Worm (Caenorhabditis elegans) whole organism, L4 larva: ENCODE results near the gene sedl-1.

Experiments used
- R02D3.7 ChIP-seq: fragments of 150-350 bp; sonication (generic microtip); optimal IDR thresholded peaks from 3 replicates; lab custom pipeline; 2014; ENCODE audit warnings: missing biosample characterization, missing genetic modification characterization
- Y75B8A.6 ChIP-seq: fragments of 200-800 bp; sonication (Bioruptor generic); IDR thresholded peaks from 2 replicates; pipeline ENCODE4 v1.3.6; 2022; ENCODE audit warnings: missing genetic modification reagents, missing genetic modification characterization, missing compliant biosample characterization
- ama-1 ChIP-seq: fragments of 150-350 bp; optimal IDR thresholded peaks from 2 replicates; lab custom pipeline; 2014; ENCODE audit warnings: inconsistent platforms, mixed read lengths
- fkh-10 ChIP-seq: fragments of 150-350 bp; optimal IDR thresholded peaks from 2 replicates; lab custom pipeline; 2014; ENCODE audit warnings: missing biosample characterization, missing genetic modification reagents, missing genetic modification characterization
- hlh-30 ChIP-seq: sonication (generic microtip); optimal IDR thresholded peaks from 2 replicates; lab custom pipeline; 2017; ENCODE audit warnings: antibody characterized with exemption, mild to moderate bottlenecking, missing genetic modification characterization, missing compliant biosample characterization; ENCODE audit not compliant: insufficient read depth
- lin-38 ChIP-seq: fragments of 200-800 bp; sonication (Bioruptor generic); IDR thresholded peaks from 2 replicates; pipeline ENCODE4 v1.3.6; 2022; ENCODE audit warnings: missing genetic modification reagents, missing genetic modification characterization, missing compliant biosample characterization
- lsy-2 ChIP-seq, 2 experiments: fragments of 150-350 bp in 1 of 2; sonication (generic microtip) in 1 of 2; optimal IDR thresholded peaks; 2 replicates each; lab custom pipeline; 2014 to 2017; ENCODE audit warnings: missing biosample characterization in 2 of 2, missing genetic modification characterization in 2 of 2
- madf-5 ChIP-seq, 2 experiments: fragments of 200-800 bp; sonication (Bioruptor generic); IDR thresholded peaks; 2 replicates each; pipeline ENCODE4 v1.3.6; 2022; ENCODE audit warnings: missing compliant biosample characterization in 2 of 2, missing genetic modification characterization in 2 of 2
- sdz-12 ChIP-seq: fragments of 200-800 bp; sonication (Bioruptor generic); optimal IDR thresholded peaks from 2 replicates; lab custom pipeline; 2018; ENCODE audit warnings: mild to moderate bottlenecking, missing genetic modification characterization, missing compliant biosample characterization

DNA sequence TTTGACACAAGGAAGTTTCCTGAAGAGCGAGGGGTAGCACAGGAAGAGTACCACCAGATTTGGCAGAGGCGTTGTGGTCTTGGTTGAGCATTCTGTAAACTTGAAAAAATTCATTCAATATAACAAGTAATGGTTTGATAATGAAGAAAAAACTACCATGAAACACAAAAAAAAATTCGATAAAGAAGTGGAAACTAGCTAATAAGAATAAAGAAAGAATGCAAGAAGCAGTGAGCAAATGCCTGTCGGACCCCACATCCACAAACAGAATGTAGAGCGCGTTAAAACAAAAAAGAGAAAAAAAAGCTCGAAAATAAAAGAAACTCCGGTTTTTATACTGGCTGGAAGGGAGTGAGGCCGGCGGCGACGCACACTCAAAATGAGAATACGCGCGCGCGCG is 42.5 kb downstream of the sedl-1 start, which contains the start of gene H39E20.1:
- TF ChIP-seq lin-38 (GFP tag; lab: Robert Waterston, UW) (no peak), madf-5 (GFP tag; IDR thresholded peaks at IDR 0.05; lab: Robert Waterston, UW) (no peak), Y75B8A.6 (GFP tag; lab: Robert Waterston, UW) (no peak), lsy-2 (tag; optimal IDR thresholded peaks at IDR 0.05; lab: Kevin White, UChicago) (no peak), sdz-12 (no peak), hlh-30 (tag; lab: Kevin White, UChicago) (no peak), fkh-10 (GFP tag; lab: Kevin White, UChicago) (no peak), ama-1 (no peak), R02D3.7 (no peak)
